Worm (Caenorhabditis elegans) whole organism, late embryonic: ENCODE measurements around the gene C05C10.2.

ENCODE experiments used
- C08G9.2 ChIP-seq: sonication (generic microtip); optimal IDR thresholded peaks from 2 replicates; lab custom pipeline; 2016; ENCODE audit warnings: mild to moderate bottlenecking, missing genetic modification characterization, moderate library complexity, missing compliant biosample characterization
- C38D4.7 ChIP-seq: fragments of 200-800 bp; sonication (Bioruptor generic); optimal IDR thresholded peaks from 2 replicates; lab custom pipeline; 2018; ENCODE audit warnings: mild to moderate bottlenecking, missing genetic modification characterization, moderate library complexity, missing compliant biosample characterization
- K09A11.1 ChIP-seq: sonication (generic microtip); optimal IDR thresholded peaks from 2 replicates; lab custom pipeline; 2017; ENCODE audit warnings: antibody characterized with exemption, mild to moderate bottlenecking, missing genetic modification characterization, missing compliant biosample characterization; ENCODE audit not compliant: insufficient read depth
- Y22D7AL.16 ChIP-seq: sonication (generic microtip); optimal IDR thresholded peaks from 2 replicates; lab custom pipeline; 2016; ENCODE audit warnings: missing genetic modification characterization, missing compliant biosample characterization
- ceh-14 ChIP-seq: sonication (generic microtip); optimal IDR thresholded peaks from 2 replicates; lab custom pipeline; 2016; ENCODE audit warnings: missing genotype, missing genetic modification characterization, missing compliant biosample characterization
- ceh-18 ChIP-seq: sonication (generic microtip); optimal IDR thresholded peaks from 2 replicates; lab custom pipeline; 2016; ENCODE audit warnings: missing genetic modification characterization, missing compliant biosample characterization
- ceh-19 ChIP-seq: fragments of 200-800 bp; sonication (Bioruptor generic); optimal IDR thresholded peaks from 2 replicates; lab custom pipeline; 2018; ENCODE audit warnings: mild to moderate bottlenecking, missing genetic modification characterization, missing compliant biosample characterization
- ceh-2 ChIP-seq: sonication (generic microtip); optimal IDR thresholded peaks from 2 replicates; lab custom pipeline; 2016; ENCODE audit warnings: missing genotype, missing genetic modification characterization, missing compliant biosample characterization
- ceh-22 ChIP-seq: sonication (generic microtip); optimal IDR thresholded peaks from 2 replicates; lab custom pipeline; 2017; ENCODE audit warnings: missing biosample characterization, missing genetic modification characterization
- ceh-31 ChIP-seq: sonication (generic microtip); optimal IDR thresholded peaks from 2 replicates; lab custom pipeline; 2016; ENCODE audit warnings: missing genetic modification characterization, missing compliant biosample characterization
- ceh-6 ChIP-seq: fragments of 200-800 bp; sonication (Bioruptor generic); optimal IDR thresholded peaks from 2 replicates; lab custom pipeline; 2018; ENCODE audit warnings: mild to moderate bottlenecking, missing genetic modification characterization, missing compliant biosample characterization
- elt-2 ChIP-seq: sonication (generic microtip); optimal IDR thresholded peaks from 2 replicates; lab custom pipeline; 2016; ENCODE audit warnings: missing genetic modification reagents, missing genetic modification characterization, missing compliant biosample characterization
- elt-4 ChIP-seq: sonication (generic microtip); optimal IDR thresholded peaks from 2 replicates; lab custom pipeline; 2016; ENCODE audit warnings: missing genetic modification characterization, missing compliant biosample characterization
- ets-4 ChIP-seq: sonication (generic microtip); optimal IDR thresholded peaks from 2 replicates; lab custom pipeline; 2016; ENCODE audit warnings: missing genetic modification characterization, missing compliant biosample characterization
- fax-1 ChIP-seq: sonication (generic microtip); optimal IDR thresholded peaks from 2 replicates; lab custom pipeline; 2016; ENCODE audit warnings: missing genotype, missing genetic modification characterization, missing compliant biosample characterization
- hlh-15 ChIP-seq: sonication (generic microtip); optimal IDR thresholded peaks from 2 replicates; lab custom pipeline; 2016; ENCODE audit warnings: missing genetic modification characterization, missing compliant biosample characterization
- hlh-30 ChIP-seq: sonication (generic microtip); optimal IDR thresholded peaks from 2 replicates; lab custom pipeline; 2017; ENCODE audit warnings: antibody characterized with exemption, missing genetic modification characterization, missing compliant biosample characterization; ENCODE audit not compliant: insufficient read depth
- hlh-8 ChIP-seq: sonication (generic microtip); optimal IDR thresholded peaks from 2 replicates; lab custom pipeline; 2016; ENCODE audit warnings: missing genotype, missing genetic modification characterization, missing compliant biosample characterization
- lim-6 ChIP-seq: sonication (generic microtip); optimal IDR thresholded peaks from 2 replicates; lab custom pipeline; 2016; ENCODE audit warnings: missing genetic modification characterization, missing compliant biosample characterization
- madf-2 ChIP-seq: sonication (generic microtip); optimal IDR thresholded peaks from 2 replicates; lab custom pipeline; 2017; ENCODE audit warnings: missing genetic modification characterization, missing compliant biosample characterization
- mec-3 ChIP-seq: sonication (generic microtip); optimal IDR thresholded peaks from 2 replicates; lab custom pipeline; 2016; ENCODE audit warnings: borderline replicate concordance, missing genetic modification characterization, missing compliant biosample characterization
- nfya-1 ChIP-seq: sonication (generic microtip); optimal IDR thresholded peaks from 2 replicates; lab custom pipeline; 2017; ENCODE audit warnings: missing genetic modification characterization, mild to moderate bottlenecking, missing compliant biosample characterization, antibody characterized with exemption, moderate library complexity
- nhr-11 ChIP-seq: fragments of 150-350 bp; optimal IDR thresholded peaks from 2 replicates; lab custom pipeline; 2014; ENCODE audit warnings: missing biosample characterization, missing genetic modification characterization
- odd-2 ChIP-seq: sonication (generic microtip); optimal IDR thresholded peaks from 2 replicates; lab custom pipeline; 2017; ENCODE audit warnings: antibody characterized with exemption, mild to moderate bottlenecking, missing genetic modification characterization, missing compliant biosample characterization
- pag-3 ChIP-seq: sonication (generic microtip); optimal IDR thresholded peaks from 2 replicates; lab custom pipeline; 2016; ENCODE audit warnings: missing compliant biosample characterization, missing genetic modification characterization, borderline replicate concordance
- pat-9 ChIP-seq: fragments of 200-800 bp; sonication (Bioruptor generic); optimal IDR thresholded peaks from 2 replicates; lab custom pipeline; 2018; ENCODE audit warnings: mild to moderate bottlenecking, missing genetic modification characterization, moderate library complexity, missing compliant biosample characterization
- pha-2 ChIP-seq: sonication (generic microtip); optimal IDR thresholded peaks from 2 replicates; lab custom pipeline; 2017; ENCODE audit warnings: mild to moderate bottlenecking, missing genetic modification characterization, missing compliant biosample characterization
- pha-4 ChIP-seq: fragments of 150-350 bp; optimal IDR thresholded peaks from 2 replicates; lab custom pipeline; 2018; ENCODE audit warnings: missing biosample characterization, missing genetic modification reagents, missing genetic modification characterization
- ref-2 ChIP-seq: sonication (generic microtip); optimal IDR thresholded peaks from 2 replicates; lab custom pipeline; 2016; ENCODE audit warnings: missing genetic modification characterization, missing compliant biosample characterization
- sox-4 ChIP-seq: sonication (generic microtip); optimal IDR thresholded peaks from 2 replicates; lab custom pipeline; 2017; ENCODE audit warnings: mild to moderate bottlenecking, missing genetic modification characterization, inconsistent platforms, missing compliant biosample characterization
- syd-9 ChIP-seq: sonication (generic microtip); optimal IDR thresholded peaks from 2 replicates; lab custom pipeline; 2016; ENCODE audit warnings: mild to moderate bottlenecking, missing genetic modification characterization, moderate library complexity, missing compliant biosample characterization
- tbx-2 ChIP-seq: sonication (generic microtip); optimal IDR thresholded peaks from 2 replicates; lab custom pipeline; 2016; ENCODE audit warnings: missing genetic modification characterization, missing compliant biosample characterization
- tbx-7 ChIP-seq: sonication (generic microtip); optimal IDR thresholded peaks from 2 replicates; lab custom pipeline; 2016; ENCODE audit warnings: missing genotype, missing genetic modification characterization, missing compliant biosample characterization
- unc-3 ChIP-seq, 2 experiments: fragments of 200-800 bp in 1 of 2; sonication (Bioruptor generic) in 1 of 2; sonication (generic microtip) in 1 of 2; conservative IDR thresholded peaks in 1 of 2; optimal IDR thresholded peaks in 1 of 2; 2 replicates each; pipeline versions ENCODE4 v1.3.6 to Lab custom; 2016 to 2022; ENCODE audit warnings: missing compliant biosample characterization in 2 of 2, missing genetic modification characterization in 2 of 2, missing genetic modification reagents in 1 of 2
- unc-42 ChIP-seq: sonication (generic microtip); optimal IDR thresholded peaks from 2 replicates; lab custom pipeline; 2016; ENCODE audit warnings: missing genotype, missing genetic modification characterization, missing compliant biosample characterization
- unc-86 ChIP-seq: sonication (generic microtip); optimal IDR thresholded peaks from 2 replicates; lab custom pipeline; 2016; ENCODE audit warnings: missing genetic modification characterization, missing compliant biosample characterization
- zip-5 ChIP-seq: sonication (generic microtip); optimal IDR thresholded peaks from 2 replicates; lab custom pipeline; 2016; ENCODE audit warnings: missing genetic modification characterization, missing compliant biosample characterization

The C05C10.2 gene

DNA sequence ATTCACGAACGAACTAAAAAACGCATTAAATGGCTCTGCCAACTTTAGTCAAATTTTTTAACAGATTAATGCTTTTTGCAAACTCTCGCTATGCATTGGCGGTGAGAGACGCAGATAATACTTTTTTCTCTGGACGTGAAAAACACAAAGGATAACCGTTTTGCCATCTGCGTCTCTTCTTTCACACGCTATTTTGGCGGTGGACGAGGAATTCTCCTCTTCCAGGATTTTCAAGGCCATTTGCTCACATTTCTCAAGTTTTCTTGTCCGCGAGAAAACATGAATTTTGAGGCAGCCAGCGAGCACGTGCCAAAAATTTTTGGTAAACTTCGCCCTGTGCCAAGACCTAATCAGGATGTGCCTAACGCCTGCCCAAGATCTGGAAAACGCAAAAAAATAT, 9.0 kb downstream of the C05C10.2 start:
- peak; percentile 27 for TF ChIP-seq tbx-7 (tag; lab: Kevin White, UChicago)
- peak; percentile 22 for TF ChIP-seq ceh-2 (tag; lab: Kevin White, UChicago)
- TF ChIP-seq unc-86 (tag; lab: Kevin White, UChicago) = no peak
- no peak for TF ChIP-seq hlh-15 (tag; lab: Kevin White, UChicago)
- peak; percentile 67 for TF ChIP-seq tbx-2 (tag; lab: Kevin White, UChicago)
- peak; percentile 40 for TF ChIP-seq ets-4 (tag; lab: Kevin White, UChicago)
- no peak for TF ChIP-seq unc-42 (tag; lab: Kevin White, UChicago)
- TF ChIP-seq ceh-31 (tag; lab: Kevin White, UChicago) = peak; percentile 67
- TF ChIP-seq K09A11.1 (tag; lab: Kevin White, UChicago) = no peak
- peak; percentile 4 for TF ChIP-seq ceh-18 (tag; lab: Kevin White, UChicago)
- peak; percentile 55 for TF ChIP-seq C08G9.2 (tag; lab: Kevin White, UChicago)
- TF ChIP-seq ref-2 (tag; lab: Kevin White, UChicago) = peak; percentile 36
- no peak for TF ChIP-seq ceh-19 (GFP tag; lab: Kevin White, UChicago)

ce11 chrII:9931476-9931875, 9.5 kb downstream of the C05C10.2 start, which contains the start of gene pho-11:
Gene pho-11, plus strand, starts transcription at chrII:9931849.
- TF ChIP-seq elt-2 (tag; lab: Kevin White, UChicago) = peak; percentile 14
- no peak for TF ChIP-seq mec-3 (tag; lab: Kevin White, UChicago)

DNA sequence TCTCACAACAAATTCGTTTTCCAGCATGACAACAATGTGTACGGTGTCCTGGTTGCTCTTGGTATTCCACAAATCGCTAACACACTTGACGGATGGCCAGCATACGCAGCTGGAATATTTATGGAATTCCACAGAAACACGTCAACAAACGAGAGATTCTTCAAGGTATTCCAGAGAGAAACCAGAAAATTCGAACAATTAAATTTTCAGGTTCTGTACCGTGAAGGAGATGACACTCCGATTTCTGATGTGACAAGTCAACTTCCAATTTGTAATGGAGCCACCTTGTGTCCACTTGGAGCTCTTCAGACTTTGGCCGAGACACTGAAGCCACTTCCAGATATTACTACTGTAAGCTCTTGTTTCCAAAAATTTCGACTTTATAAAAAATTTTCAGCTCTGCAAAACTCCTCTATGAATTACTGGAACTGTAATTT, 11.9 kb downstream of the C05C10.2 start:
- no peak for TF ChIP-seq hlh-30
- no peak for TF ChIP-seq madf-2 (tag; lab: Kevin White, UChicago)
- no peak for TF ChIP-seq pag-3 (tag; lab: Kevin White, UChicago)
- no peak for TF ChIP-seq pha-4 (tag; lab: Kevin White, UChicago)
- TF ChIP-seq nfya-1 (tag; lab: Kevin White, UChicago) = no peak
- TF ChIP-seq hlh-8 = no peak
- no peak for TF ChIP-seq lim-6 (tag; lab: Kevin White, UChicago)
- TF ChIP-seq sox-4 = no peak
- no peak for TF ChIP-seq Y22D7AL.16 (tag; lab: Kevin White, UChicago)
- no peak for TF ChIP-seq ceh-14 (tag; lab: Kevin White, UChicago)
- TF ChIP-seq, all 69 proteins: peak for 0

ce11 chrII:9934570-9934969, 12.6 kb downstream of the C05C10.2 start:
- TF ChIP-seq pha-2 (tag; lab: Kevin White, UChicago) (no peak), C38D4.7 (GFP tag; lab: Kevin White, UChicago) (no peak), ets-4 (tag; lab: Kevin White, UChicago) (no peak), pat-9 (tag; lab: Kevin White, UChicago) (no peak), unc-3 (GFP tag; conservative IDR thresholded peaks at IDR 0.05; lab: Robert Waterston, UW) (no peak), unc-3 (tag; optimal IDR thresholded peaks at IDR 0.05; lab: Kevin White, UChicago) (no peak), pha-4 (tag; lab: Kevin White, UChicago) (no peak), Y22D7AL.16 (tag; lab: Kevin White, UChicago) (no peak), zip-5 (tag; lab: Kevin White, UChicago) (no peak), ceh-22 (no peak), nhr-11 (no peak), elt-4 (tag; lab: Kevin White, UChicago) (no peak), ceh-2 (tag; lab: Kevin White, UChicago) (no peak), C08G9.2 (tag; lab: Kevin White, UChicago) (no peak), syd-9 (no peak), ceh-6 (GFP tag; lab: Kevin White, UChicago) (no peak), fax-1 (tag; lab: Kevin White, UChicago) (no peak), odd-2 (no peak), pag-3 (tag; lab: Kevin White, UChicago) (no peak)
